Worm (Caenorhabditis elegans) whole organism, early embryonic: Measurements from ENCODE around the gene ubxn-5.

ENCODE experiments used
- B0310.2 ChIP-seq: sonication (generic microtip); optimal IDR thresholded peaks from 2 replicates; lab custom pipeline; 2016; ENCODE audit warnings: mild to moderate bottlenecking, missing genetic modification characterization, missing compliant biosample characterization
- F13C5.2 ChIP-seq: sonication (generic microtip); optimal IDR thresholded peaks from 2 replicates; lab custom pipeline; 2017; ENCODE audit warnings: mild to moderate bottlenecking, missing genetic modification characterization, inconsistent platforms, missing compliant biosample characterization
- aly-1 ChIP-seq: sonication (generic microtip); optimal IDR thresholded peaks from 2 replicates; lab custom pipeline; 2016; ENCODE audit warnings: missing genetic modification characterization, missing compliant biosample characterization
- ama-1 ChIP-seq: fragments of 150-350 bp; optimal IDR thresholded peaks from 2 replicates; lab custom pipeline; 2014
- ceh-13 ChIP-seq: fragments of 200-800 bp; sonication (Bioruptor generic); optimal IDR thresholded peaks from 2 replicates; lab custom pipeline; 2018; ENCODE audit warnings: mild to moderate bottlenecking, missing genetic modification characterization, missing compliant biosample characterization
- ceh-36 ChIP-seq: sonication (generic microtip); optimal IDR thresholded peaks from 2 replicates; lab custom pipeline; 2016; ENCODE audit warnings: missing genetic modification characterization, inconsistent platforms, missing compliant biosample characterization
- ets-7 ChIP-seq: sonication (generic microtip); optimal IDR thresholded peaks from 2 replicates; lab custom pipeline; 2016; ENCODE audit warnings: missing genotype, missing genetic modification characterization, missing compliant biosample characterization
- flt-1 ChIP-seq: fragments of 200-800 bp; sonication (Bioruptor generic); IDR thresholded peaks from 2 replicates; pipeline ENCODE4 v1.3.6; 2022; ENCODE audit warnings: missing genetic modification characterization, missing compliant biosample characterization
- hmbx-1 ChIP-seq: sonication (generic microtip); optimal IDR thresholded peaks from 2 replicates; lab custom pipeline; 2016; ENCODE audit warnings: mild to moderate bottlenecking, missing genetic modification characterization, missing compliant biosample characterization
- hmg-4 ChIP-seq: fragments of 200-800 bp; sonication (Bioruptor generic); optimal IDR thresholded peaks from 2 replicates; lab custom pipeline; 2018; ENCODE audit warnings: mild to moderate bottlenecking, missing genetic modification characterization, missing compliant biosample characterization
- hnd-1 ChIP-seq: sonication (generic microtip); optimal IDR thresholded peaks from 2 replicates; lab custom pipeline; 2016; ENCODE audit warnings: missing genetic modification characterization, missing compliant biosample characterization
- pes-1 ChIP-seq: fragments of 200-800 bp; sonication (Bioruptor generic); IDR thresholded peaks from 2 replicates; pipeline ENCODE4 v1.3.6; 2022; ENCODE audit warnings: missing genetic modification reagents, missing genetic modification characterization, missing compliant biosample characterization
- scrt-1 ChIP-seq: fragments of 200-800 bp; sonication (Bioruptor generic); IDR thresholded peaks from 2 replicates; pipeline ENCODE4 v1.3.6; 2022; ENCODE audit warnings: missing genetic modification characterization, missing compliant biosample characterization
- sea-1 ChIP-seq: fragments of 200-800 bp; sonication (Bioruptor generic); conservative IDR thresholded peaks from 2 replicates; pipeline ENCODE4 v1.3.6; 2022; ENCODE audit warnings: missing genetic modification characterization, missing compliant biosample characterization
- tbx-11 ChIP-seq: fragments of 200-800 bp; sonication (Bioruptor generic); IDR thresholded peaks from 2 replicates; pipeline ENCODE4 v1.3.6; 2022; ENCODE audit warnings: missing genetic modification characterization, missing compliant biosample characterization
- tbx-37 ChIP-seq: fragments of 200-800 bp; sonication (Bioruptor generic); conservative IDR thresholded peaks from 2 replicates; pipeline ENCODE4 v1.3.6; 2022; ENCODE audit warnings: missing genetic modification reagents, missing genetic modification characterization, missing compliant biosample characterization
- tra-4 ChIP-seq: sonication (generic microtip); optimal IDR thresholded peaks from 2 replicates; lab custom pipeline; 2017; ENCODE audit warnings: missing genetic modification characterization, missing compliant biosample characterization

Gene ubxn-5

ce11 chrII:10261261-10261660 lies 27.0 kb upstream of the ubxn-5 start:
- TF ChIP-seq tbx-37 (GFP tag; lab: Robert Waterston, UW) (no peak), ceh-13 (no peak), hmbx-1 (tag; lab: Kevin White, UChicago) (no peak), sea-1 (no peak), pes-1 (GFP tag; lab: Robert Waterston, UW) (no peak), aly-1 (tag; lab: Kevin White, UChicago) (no peak), hnd-1 (tag; lab: Kevin White, UChicago) (no peak), scrt-1 (no peak), B0310.2 (tag; lab: Kevin White, UChicago) (no peak), flt-1 (GFP tag; lab: Robert Waterston, UW) (no peak), tbx-11 (no peak), ceh-36 (tag; lab: Kevin White, UChicago) (no peak), ets-7 (tag; lab: Kevin White, UChicago) (no peak), hmg-4 (GFP tag; lab: Kevin White, UChicago) (no peak), tra-4 (tag; lab: Kevin White, UChicago) (no peak), F13C5.2 (no peak), ama-1 (lab: Kevin White, UChicago) (no peak)

- TF ChIP-seq hmg-4 (GFP tag; lab: Kevin White, UChicago) (no peak), sea-1 (no peak), ceh-36 (tag; lab: Kevin White, UChicago) (no peak), tra-4 (tag; lab: Kevin White, UChicago) (no peak), aly-1 (tag; lab: Kevin White, UChicago) (no peak), hmbx-1 (tag; lab: Kevin White, UChicago) (no peak), ceh-13 (no peak), ama-1 (lab: Kevin White, UChicago) (no peak), pes-1 (GFP tag; lab: Robert Waterston, UW) (no peak), hnd-1 (tag; lab: Kevin White, UChicago) (no peak), B0310.2 (tag; lab: Kevin White, UChicago) (no peak)
Measured at ce11 chrII:10252048-10252447, 17.8 kb upstream of the ubxn-5 start.

- TF ChIP-seq flt-1 (GFP tag; lab: Robert Waterston, UW): no peak
- TF ChIP-seq ets-7 (tag; lab: Kevin White, UChicago): no peak
- TF ChIP-seq scrt-1: no peak
- no peak for TF ChIP-seq ceh-13
- no peak for TF ChIP-seq tbx-37 (GFP tag; lab: Robert Waterston, UW)
- TF ChIP-seq pes-1 (GFP tag; lab: Robert Waterston, UW): no peak
- no peak for TF ChIP-seq hnd-1 (tag; lab: Kevin White, UChicago)
- no peak for TF ChIP-seq aly-1 (tag; lab: Kevin White, UChicago)
- TF ChIP-seq hmbx-1 (tag; lab: Kevin White, UChicago): no peak
- no peak for TF ChIP-seq tbx-11
- no peak for TF ChIP-seq F13C5.2
- TF ChIP-seq sea-1: no peak
- no peak for TF ChIP-seq hmg-4 (GFP tag; lab: Kevin White, UChicago)
- TF ChIP-seq ama-1 (lab: Kevin White, UChicago): no peak
- no peak for TF ChIP-seq B0310.2 (tag; lab: Kevin White, UChicago)
- TF ChIP-seq ceh-36 (tag; lab: Kevin White, UChicago): no peak
- TF ChIP-seq tra-4 (tag; lab: Kevin White, UChicago): no peak
Measured at ce11 chrII:10250966-10251365, 16.7 kb upstream of the ubxn-5 start, which contains the start of gene F54B3.1. TSS of gene F54B3.1 (plus strand) at chrII:10251266.

ce11 chrII:10248355-10249041 lies 14.2 kb upstream of the ubxn-5 start, which contains the start of gene atad-3:
TSS of gene atad-3 (plus strand) at chrII:10248991.
- TF ChIP-seq ets-7 (tag; lab: Kevin White, UChicago) (peak; percentile 78), aly-1 (tag; lab: Kevin White, UChicago) (no peak), B0310.2 (tag; lab: Kevin White, UChicago) (no peak), tbx-11 (peak; percentile 88), sea-1 (peak; percentile 81), ama-1 (lab: Kevin White, UChicago) (no peak), pes-1 (GFP tag; lab: Robert Waterston, UW) (peak; percentile 94), F13C5.2 (peak; percentile 53), flt-1 (GFP tag; lab: Robert Waterston, UW) (peak; percentile 88), hmg-4 (GFP tag; lab: Kevin White, UChicago) (peak; percentile 72), hmbx-1 (tag; lab: Kevin White, UChicago) (no peak), tbx-37 (GFP tag; lab: Robert Waterston, UW) (peak; percentile 97), ceh-36 (tag; lab: Kevin White, UChicago) (peak; percentile 27), scrt-1 (peak; percentile 87), ceh-13 (peak; percentile 6), tra-4 (tag; lab: Kevin White, UChicago) (no peak), hnd-1 (tag; lab: Kevin White, UChicago) (peak; percentile 41)

ce11 chrII:10247594-10248283 lies 13.4 kb upstream of the ubxn-5 start, which contains the start of gene nrde-2:
TSS of gene nrde-2 (minus strand) at chrII:10247638.
- peak; percentile 56; the same call in 1 of the 2 replicates for TF ChIP-seq tbx-11
- TF ChIP-seq pes-1 (GFP tag; lab: Robert Waterston, UW): peak; percentile 66; the same call in 1 of the 2 replicates
- peak; percentile 54; the same call in 1 of the 2 replicates for TF ChIP-seq tbx-37 (GFP tag; lab: Robert Waterston, UW)

- TF ChIP-seq aly-1 (tag; lab: Kevin White, UChicago): no peak
- no peak for TF ChIP-seq tbx-11
- TF ChIP-seq F13C5.2: no peak
- no peak for TF ChIP-seq ceh-36 (tag; lab: Kevin White, UChicago)
- TF ChIP-seq tra-4 (tag; lab: Kevin White, UChicago): no peak
- TF ChIP-seq ets-7 (tag; lab: Kevin White, UChicago): no peak
- no peak for TF ChIP-seq pes-1 (GFP tag; lab: Robert Waterston, UW)
- TF ChIP-seq ceh-13: no peak
- TF ChIP-seq tbx-37 (GFP tag; lab: Robert Waterston, UW): no peak
- no peak for TF ChIP-seq flt-1 (GFP tag; lab: Robert Waterston, UW)
- TF ChIP-seq B0310.2 (tag; lab: Kevin White, UChicago): no peak
- no peak for TF ChIP-seq hnd-1 (tag; lab: Kevin White, UChicago)
- TF ChIP-seq hmg-4 (GFP tag; lab: Kevin White, UChicago): no peak
- no peak for TF ChIP-seq scrt-1
- TF ChIP-seq hmbx-1 (tag; lab: Kevin White, UChicago): no peak
- TF ChIP-seq ama-1 (lab: Kevin White, UChicago): no peak
- no peak for TF ChIP-seq sea-1
Measured at ce11 chrII:10247154-10247553, 12.9 kb upstream of the ubxn-5 start.
